Worm (Caenorhabditis elegans) whole organism, young adult: Measurements from ENCODE around the gene gly-6.

Experiments
- B0019.2 ChIP-seq: fragments of 200-800 bp; sonication (Bioruptor generic); conservative IDR thresholded peaks from 2 replicates; pipeline ENCODE4 v1.3.6; 2022; ENCODE audit warnings: missing genetic modification reagents, missing genetic modification characterization, missing compliant biosample characterization
- B0035.1 ChIP-seq: sonication (generic microtip); optimal IDR thresholded peaks from 2 replicates; lab custom pipeline; 2016; ENCODE audit warnings: missing genetic modification characterization, mild to moderate bottlenecking, missing compliant biosample characterization, missing genotype, missing genetic modification reagents
- C17E4.6 ChIP-seq: fragments of 200-800 bp; sonication (Bioruptor generic); IDR thresholded peaks from 2 replicates; pipeline ENCODE4 v1.3.6; 2022; ENCODE audit warnings: missing genetic modification reagents, missing genetic modification characterization, missing compliant biosample characterization
- F33H1.4 ChIP-seq: fragments of 200-800 bp; sonication (Bioruptor generic); IDR thresholded peaks from 2 replicates; pipeline ENCODE4 v1.3.6; 2022; ENCODE audit warnings: missing genetic modification reagents, missing genetic modification characterization, missing compliant biosample characterization
- F39B2.1 ChIP-seq: fragments of 200-800 bp; sonication (Bioruptor generic); IDR thresholded peaks from 2 replicates; pipeline ENCODE4 v1.3.6; 2022; ENCODE audit warnings: missing genetic modification reagents, missing genetic modification characterization, missing compliant biosample characterization
- F49E8.2 ChIP-seq: sonication (generic microtip); optimal IDR thresholded peaks from 3 replicates; lab custom pipeline; 2017; ENCODE audit warnings: missing genetic modification characterization, mild to moderate bottlenecking, missing compliant biosample characterization, antibody characterized with exemption, moderate library complexity; ENCODE audit not compliant: insufficient read depth
- F52B5.7 ChIP-seq: sonication (generic microtip); optimal IDR thresholded peaks from 2 replicates; lab custom pipeline; 2016; ENCODE audit warnings: mild to moderate bottlenecking, missing genetic modification characterization, missing compliant biosample characterization
- Y56A3A.18 ChIP-seq: fragments of 200-800 bp; sonication (Bioruptor generic); IDR thresholded peaks from 2 replicates; pipeline ENCODE4 v1.3.6; 2022; ENCODE audit warnings: missing genetic modification reagents, missing genetic modification characterization, missing compliant biosample characterization
- Y79H2A.3 ChIP-seq: fragments of 200-800 bp; sonication (Bioruptor generic); conservative IDR thresholded peaks from 2 replicates; pipeline ENCODE4 v1.3.6; 2022; ENCODE audit warnings: missing genetic modification reagents, missing genetic modification characterization, missing compliant biosample characterization
- akir-1 ChIP-seq: fragments of 200-800 bp; sonication (Bioruptor generic); optimal IDR thresholded peaks from 2 replicates; lab custom pipeline; 2018; ENCODE audit warnings: mild to moderate bottlenecking, missing genetic modification characterization, moderate library complexity, missing compliant biosample characterization
- athp-1 ChIP-seq: sonication (generic microtip); optimal IDR thresholded peaks from 2 replicates; lab custom pipeline; 2017; ENCODE audit warnings: mild to moderate bottlenecking, missing genetic modification characterization, missing compliant biosample characterization
- attf-3 ChIP-seq: fragments of 200-800 bp; sonication (Bioruptor generic); conservative IDR thresholded peaks from 2 replicates; pipeline ENCODE4 v1.3.6; 2022; ENCODE audit warnings: missing genetic modification reagents, missing genetic modification characterization, missing compliant biosample characterization
- attf-6 ChIP-seq: fragments of 200-800 bp; sonication (Bioruptor generic); IDR thresholded peaks from 2 replicates; pipeline ENCODE4 v1.3.6; 2022; ENCODE audit warnings: missing genetic modification reagents, missing genetic modification characterization, missing compliant biosample characterization
- bed-2 ChIP-seq: fragments of 200-800 bp; sonication (Bioruptor generic); IDR thresholded peaks from 2 replicates; pipeline ENCODE4 v1.3.6; 2022; ENCODE audit warnings: missing genetic modification reagents, missing genetic modification characterization, missing compliant biosample characterization
- ccch-3 ChIP-seq: fragments of 200-800 bp; sonication (Bioruptor generic); optimal IDR thresholded peaks from 2 replicates; lab custom pipeline; 2018; ENCODE audit warnings: mild to moderate bottlenecking, missing genetic modification characterization, missing compliant biosample characterization
- ceh-100 ChIP-seq: fragments of 200-800 bp; sonication (Bioruptor generic); IDR thresholded peaks from 2 replicates; pipeline ENCODE4 v1.3.6; 2022; ENCODE audit warnings: missing genetic modification reagents, missing genetic modification characterization, missing compliant biosample characterization
- ceh-27 ChIP-seq: fragments of 200-800 bp; sonication (Bioruptor generic); optimal IDR thresholded peaks from 2 replicates; lab custom pipeline; 2018; ENCODE audit warnings: mild to moderate bottlenecking, missing genetic modification characterization, moderate library complexity, missing compliant biosample characterization
- ceh-58 ChIP-seq: fragments of 200-800 bp; sonication (Bioruptor generic); IDR thresholded peaks from 2 replicates; pipeline ENCODE4 v1.3.6; 2022; ENCODE audit warnings: missing genetic modification characterization, missing compliant biosample characterization
- ceh-79 ChIP-seq: sonication (generic microtip); optimal IDR thresholded peaks from 2 replicates; lab custom pipeline; 2017; ENCODE audit warnings: mild to moderate bottlenecking, missing genetic modification characterization, missing compliant biosample characterization
- ceh-91 ChIP-seq: fragments of 200-800 bp; sonication (Bioruptor generic); IDR thresholded peaks from 2 replicates; pipeline ENCODE4 v1.3.6; 2022; ENCODE audit warnings: missing genetic modification reagents, missing genetic modification characterization, missing compliant biosample characterization
- chd-7 ChIP-seq: sonication (generic microtip); optimal IDR thresholded peaks from 2 replicates; lab custom pipeline; 2016; ENCODE audit warnings: mild to moderate bottlenecking, missing genetic modification characterization, moderate library complexity, missing compliant biosample characterization
- die-1 ChIP-seq: sonication (generic microtip); optimal IDR thresholded peaks from 2 replicates; lab custom pipeline; 2016; ENCODE audit warnings: missing genotype, mild to moderate bottlenecking, missing genetic modification characterization, missing compliant biosample characterization
- dpl-1 ChIP-seq: fragments of 150-350 bp; optimal IDR thresholded peaks from 2 replicates; lab custom pipeline; 2014; ENCODE audit warnings: missing biosample characterization, missing genetic modification reagents, missing genetic modification characterization
- him-1 ChIP-seq: sonication (generic microtip); optimal IDR thresholded peaks from 2 replicates; lab custom pipeline; 2016; ENCODE audit warnings: missing genotype, missing genetic modification reagents, missing genetic modification characterization, missing compliant biosample characterization
- hmg-20 ChIP-seq: fragments of 200-800 bp; sonication (Bioruptor generic); IDR thresholded peaks from 2 replicates; pipeline ENCODE4 v1.3.6; 2022; ENCODE audit warnings: missing genetic modification reagents, missing genetic modification characterization, missing compliant biosample characterization
- hsf-1 ChIP-seq: fragments of 200-800 bp; sonication (Bioruptor generic); IDR thresholded peaks from 2 replicates; pipeline ENCODE4 v1.3.6; 2022; ENCODE audit warnings: missing genetic modification reagents, missing genetic modification characterization, missing compliant biosample characterization
- let-607 ChIP-seq, 2 experiments: fragments of 200-800 bp in 1 of 2; sonication (Bioruptor generic) in 1 of 2; sonication (generic microtip) in 1 of 2; optimal IDR thresholded peaks; 2 replicates each; lab custom pipeline; 2016 to 2018; ENCODE audit warnings: mild to moderate bottlenecking in 2 of 2, missing compliant biosample characterization in 2 of 2, missing genetic modification characterization in 2 of 2, moderate library complexity in 2 of 2, missing genotype in 1 of 2
- lin-40 ChIP-seq: sonication (generic microtip); optimal IDR thresholded peaks from 2 replicates; lab custom pipeline; 2016; ENCODE audit warnings: missing genetic modification characterization, mild to moderate bottlenecking, missing compliant biosample characterization, missing genotype, missing genetic modification reagents
- lir-1 ChIP-seq: fragments of 200-800 bp; sonication (Bioruptor generic); conservative IDR thresholded peaks from 2 replicates; pipeline ENCODE4 v1.3.6; 2022; ENCODE audit warnings: missing genetic modification reagents, missing genetic modification characterization, missing compliant biosample characterization
- madf-3 ChIP-seq: fragments of 200-800 bp; sonication (Bioruptor generic); IDR thresholded peaks from 2 replicates; pipeline ENCODE4 v1.3.6; 2022; ENCODE audit warnings: missing genetic modification reagents, missing genetic modification characterization, missing compliant biosample characterization
- madf-6 ChIP-seq: fragments of 200-800 bp; sonication (Bioruptor generic); IDR thresholded peaks from 2 replicates; pipeline ENCODE4 v1.3.6; 2022; ENCODE audit warnings: missing genetic modification reagents, missing genetic modification characterization, missing compliant biosample characterization
- madf-8 ChIP-seq: fragments of 200-800 bp; sonication (Bioruptor generic); conservative IDR thresholded peaks from 2 replicates; pipeline ENCODE4 v1.3.6; 2022; ENCODE audit warnings: missing genetic modification reagents, missing genetic modification characterization, missing compliant biosample characterization
- mcd-1 ChIP-seq: fragments of 200-800 bp; sonication (Bioruptor generic); IDR thresholded peaks from 2 replicates; pipeline ENCODE4 v1.3.6; 2022; ENCODE audit warnings: missing genetic modification reagents, missing genetic modification characterization, missing compliant biosample characterization
- nfya-1 ChIP-seq: sonication (generic microtip); optimal IDR thresholded peaks from 2 replicates; lab custom pipeline; 2017; ENCODE audit warnings: antibody characterized with exemption, missing compliant biosample characterization, missing genetic modification characterization, borderline replicate concordance; ENCODE audit not compliant: insufficient read depth
- nfya-2 ChIP-seq: fragments of 200-800 bp; sonication (Bioruptor generic); IDR thresholded peaks from 2 replicates; pipeline ENCODE4 v1.3.6; 2022; ENCODE audit warnings: missing genetic modification reagents, missing genetic modification characterization, missing compliant biosample characterization
- nhr-27 ChIP-seq: fragments of 200-800 bp; sonication (Bioruptor generic); optimal IDR thresholded peaks from 2 replicates; lab custom pipeline; 2018; ENCODE audit warnings: mild to moderate bottlenecking, missing genetic modification characterization, moderate library complexity, missing compliant biosample characterization
- snpc-1.1 ChIP-seq: sonication (generic microtip); optimal IDR thresholded peaks from 2 replicates; lab custom pipeline; 2017; ENCODE audit warnings: missing genetic modification characterization, mild to moderate bottlenecking, missing compliant biosample characterization, antibody characterized with exemption, moderate library complexity, missing genotype, missing genetic modification reagents; ENCODE audit not compliant: insufficient read depth
- snpc-1.3 ChIP-seq: sonication (generic microtip); optimal IDR thresholded peaks from 2 replicates; lab custom pipeline; 2017; ENCODE audit warnings: missing genetic modification characterization, mild to moderate bottlenecking, missing compliant biosample characterization, antibody characterized with exemption, moderate library complexity, missing genotype, missing genetic modification reagents; ENCODE audit not compliant: insufficient read depth
- somi-1 ChIP-seq: fragments of 200-800 bp; sonication (Bioruptor generic); optimal IDR thresholded peaks from 2 replicates; lab custom pipeline; 2018; ENCODE audit warnings: mild to moderate bottlenecking, missing genetic modification characterization, missing compliant biosample characterization
- tbp1 ChIP-seq: fragments of 200-800 bp; sonication (Bioruptor generic); optimal IDR thresholded peaks from 2 replicates; lab custom pipeline; 2018; ENCODE audit warnings: mild to moderate bottlenecking, missing genetic modification characterization, missing compliant biosample characterization
- tbx-9 ChIP-seq: sonication (generic microtip); optimal IDR thresholded peaks from 2 replicates; lab custom pipeline; 2016; ENCODE audit warnings: borderline replicate concordance, missing genetic modification characterization, inconsistent platforms, missing compliant biosample characterization
- unc-130 ChIP-seq: sonication (generic microtip); optimal IDR thresholded peaks from 2 replicates; lab custom pipeline; 2016; ENCODE audit warnings: missing genetic modification reagents, missing genetic modification characterization, missing compliant biosample characterization
- xnd-1 ChIP-seq: sonication (generic microtip); optimal IDR thresholded peaks from 2 replicates; lab custom pipeline; 2016; ENCODE audit warnings: missing genotype, missing genetic modification reagents, missing genetic modification characterization, missing compliant biosample characterization
- zfh-2 ChIP-seq: fragments of 200-800 bp; sonication (Bioruptor generic); conservative IDR thresholded peaks from 2 replicates; pipeline ENCODE4 v1.3.6; 2022; ENCODE audit warnings: missing genetic modification reagents, missing genetic modification characterization, missing compliant biosample characterization
- zim-3 ChIP-seq: sonication (generic microtip); optimal IDR thresholded peaks from 2 replicates; lab custom pipeline; 2017; ENCODE audit warnings: mild to moderate bottlenecking, missing genetic modification characterization, moderate library complexity, missing compliant biosample characterization
- ztf-22 ChIP-seq: fragments of 200-800 bp; sonication (Bioruptor generic); optimal IDR thresholded peaks from 2 replicates; lab custom pipeline; 2018; ENCODE audit warnings: mild to moderate bottlenecking, missing genetic modification characterization, moderate library complexity, missing compliant biosample characterization
- ztf-26 ChIP-seq: sonication (generic microtip); optimal IDR thresholded peaks from 2 replicates; lab custom pipeline; 2017; ENCODE audit warnings: missing genetic modification characterization, missing compliant biosample characterization
- ztf-3 ChIP-seq: fragments of 200-800 bp; sonication (Bioruptor generic); optimal IDR thresholded peaks from 2 replicates; lab custom pipeline; 2018; ENCODE audit warnings: mild to moderate bottlenecking, missing genetic modification characterization, missing compliant biosample characterization

The gly-6 gene

ce11 chrIII:4291216-4291691, 39.8 kb downstream of the gly-6 start, which contains the start of gene mcm-5:
mcm-5 (minus strand) TSS chrIII:4291266.
- TF ChIP-seq C17E4.6 (GFP tag; lab: Robert Waterston, UW) (no peak), tbp1 (GFP tag; lab: Kevin White, UChicago) (peak; percentile 19), ceh-91 (GFP tag; lab: Robert Waterston, UW) (peak; percentile 70), zfh-2 (no peak), die-1 (no peak), ztf-22 (GFP tag; lab: Kevin White, UChicago) (no peak), unc-130 (GFP tag; lab: Kevin White, UChicago) (no peak), lir-1 (GFP tag; lab: Robert Waterston, UW) (no peak), madf-6 (GFP tag; lab: Robert Waterston, UW) (peak; percentile 93), ztf-26 (tag; lab: Kevin White, UChicago) (no peak), snpc-1.3 (peak; percentile 56), mcd-1 (GFP tag; lab: Robert Waterston, UW) (no peak), somi-1 (GFP tag; lab: Kevin White, UChicago) (no peak), B0035.1 (tag; lab: Kevin White, UChicago) (no peak), B0019.2 (GFP tag; lab: Robert Waterston, UW) (0 out of 2 replicates have a peak, but pooled peaks have one; percentile 21), F52B5.7 (tag; lab: Kevin White, UChicago) (no peak), hmg-20 (no peak), madf-8 (GFP tag; lab: Robert Waterston, UW) (peak; percentile 78), nfya-1 (tag; lab: Kevin White, UChicago) (no peak), akir-1 (no peak), ceh-58 (GFP tag; lab: Robert Waterston, UW) (no peak), let-607 (tag; optimal IDR thresholded peaks at IDR 0.05; lab: Kevin White, UChicago) (no peak), ceh-100 (no peak), hsf-1 (GFP tag; lab: Robert Waterston, UW) (0 out of 2 replicates have a peak, but pooled peaks have one; percentile 21), Y79H2A.3 (no peak), Y56A3A.18 (GFP tag; lab: Robert Waterston, UW) (no peak), snpc-1.1 (tag; lab: Kevin White, UChicago) (no peak), madf-3 (GFP tag; lab: Robert Waterston, UW) (peak; percentile 85), chd-7 (tag; lab: Kevin White, UChicago) (no peak), ztf-3 (GFP tag; lab: Kevin White, UChicago) (no peak), F33H1.4 (peak; percentile 60), him-1 (tag; lab: Kevin White, UChicago) (peak; percentile 49), nfya-2 (no peak), dpl-1 (GFP tag; lab: Kevin White, UChicago) (peak; percentile 89), zim-3 (no peak), lin-40 (no peak), F39B2.1 (GFP tag; lab: Robert Waterston, UW) (no peak), attf-6 (GFP tag; lab: Robert Waterston, UW) (no peak), athp-1 (tag; lab: Kevin White, UChicago) (no peak), xnd-1 (tag; lab: Kevin White, UChicago) (peak; percentile 59), ceh-79 (no peak), attf-3 (no peak), ceh-27 (GFP tag; lab: Kevin White, UChicago) (no peak), F49E8.2 (tag; lab: Kevin White, UChicago) (no peak), bed-2 (GFP tag; lab: Robert Waterston, UW) (no peak), nhr-27 (tag; lab: Kevin White, UChicago) (no peak), tbx-9 (tag; lab: Kevin White, UChicago) (no peak), ccch-3 (no peak)
